Fruit fly (Drosophila melanogaster): ENCODE results near the gene RpS4.

RpS4 gene

dm6 chr3L:13015823-13016465, 25.6 kb upstream of the RpS4 start, which contains the start of gene CG11267 (continued):
- TF ChIP-seq CG4854 (GFP tag; optimal IDR thresholded peaks at IDR 0.05) (peak; percentile 64), gro (GFP tag; optimal IDR thresholded peaks at IDR 0.05) (peak; percentile 67), en (GFP tag; optimal IDR thresholded peaks at IDR 0.05) (peak; percentile 68), az2 (GFP tag; optimal IDR thresholded peaks at IDR 0.05) (peak; percentile 67), vnd (GFP tag; IDR thresholded peaks at IDR 0.05; ENCODE audit: partially characterized antibody) (no peak), ap (GFP tag; IDR thresholded peaks at IDR 0.05) (peak; percentile 91), CG17361 (GFP tag; IDR thresholded peaks at IDR 0.05) (peak; percentile 85), amos (GFP tag; IDR thresholded peaks at IDR 0.05; ENCODE audit: partially characterized antibody) (no peak), HmgD (GFP tag; optimal IDR thresholded peaks at IDR 0.05) (peak; percentile 76), CG18011 (GFP tag; optimal IDR thresholded peaks at IDR 0.05) (peak; percentile 19), klu (GFP tag; IDR thresholded peaks at IDR 0.05) (peak; percentile 81), tna (GFP tag; IDR thresholded peaks at IDR 0.05; ENCODE audit: partially characterized antibody) (0 out of 2 replicates have a peak, but pooled peaks have one; percentile 18), CG12659 (GFP tag; optimal IDR thresholded peaks at IDR 0.05) (peak; percentile 72), pho (GFP tag; optimal IDR thresholded peaks at IDR 0.05) (peak; percentile 59), so (GFP tag; IDR thresholded peaks at IDR 0.05) (peak; percentile 93), kni (GFP tag; optimal IDR thresholded peaks at IDR 0.05) (no peak), CG6791 (GFP tag; IDR thresholded peaks at IDR 0.05; ENCODE audit: partially characterized antibody) (peak; percentile 44; the same call in 1 of the 3 replicates), CG3847 (GFP tag; IDR thresholded peaks at IDR 0.05) (peak; percentile 78), NK7.1 (GFP tag; optimal IDR thresholded peaks at IDR 0.05) (peak; percentile 71), exex (tag; optimal IDR thresholded peaks at IDR 0.05) (peak; percentile 67), CG7271 (tag; optimal IDR thresholded peaks at IDR 0.05) (no peak), oc (tag; optimal IDR thresholded peaks at IDR 0.05) (peak; percentile 54), ab (GFP tag; optimal IDR thresholded peaks at IDR 0.05) (peak; percentile 72), z (GFP tag; IDR thresholded peaks at IDR 0.05) (0 out of 3 replicates have a peak, but pooled peaks have one; percentile 5), Fer1 (GFP tag; optimal IDR thresholded peaks at IDR 0.05) (peak; percentile 88), CG7987 (GFP tag; optimal IDR thresholded peaks at IDR 0.05) (peak; percentile 71), Doc2 (GFP tag; IDR thresholded peaks at IDR 0.05) (no peak), crol (GFP tag; IDR thresholded peaks at IDR 0.05) (0 out of 2 replicates have a peak, but pooled peaks have one; percentile 14), CG32532 (GFP tag; IDR thresholded peaks at IDR 0.05) (peak; percentile 95), Gsc (GFP tag; IDR thresholded peaks at IDR 0.05) (no peak), CG11560 (tag; IDR thresholded peaks at IDR 0.05) (no peak; the same call in 2 of the 3 replicates), CG11456 (GFP tag; IDR thresholded peaks at IDR 0.05) (peak; percentile 92), CG12391 (tag; optimal IDR thresholded peaks at IDR 0.05) (peak; percentile 74), gcm (GFP tag; optimal IDR thresholded peaks at IDR 0.05) (peak; percentile 73), Nf-YA (GFP tag; IDR thresholded peaks at IDR 0.05) (peak; percentile 90), jumu (GFP tag; optimal IDR thresholded peaks at IDR 0.05) (peak; percentile 79), Dref (GFP tag; IDR thresholded peaks at IDR 0.05) (peak; percentile 50), H2.0 (GFP tag; IDR thresholded peaks at IDR 0.05) (peak; percentile 90), CG3995 (GFP tag; optimal IDR thresholded peaks at IDR 0.05) (peak; percentile 42), B-H2 (GFP tag; optimal IDR thresholded peaks at IDR 0.05) (peak; percentile 39), CG30431 (GFP tag; optimal IDR thresholded peaks at IDR 0.05) (peak; percentile 59), disco-r (GFP tag; optimal IDR thresholded peaks at IDR 0.05) (peak; percentile 27), CG4617 (GFP tag; optimal IDR thresholded peaks at IDR 0.05; ENCODE audit: borderline replicate concordance) (peak; percentile 31), CG10321 (GFP tag; IDR thresholded peaks at IDR 0.05) (peak; percentile 70), gt (GFP tag; IDR thresholded peaks at IDR 0.05) (peak; percentile 46; the same call in 1 of the 2 replicates), CG2202 (tag; optimal IDR thresholded peaks at IDR 0.05) (peak; percentile 47), CG8089 (GFP tag; optimal IDR thresholded peaks at IDR 0.05) (peak; percentile 65), CG32772 (GFP tag; IDR thresholded peaks at IDR 0.05) (peak; percentile 90), chinmo (GFP tag; IDR thresholded peaks at IDR 0.05; ENCODE audit: partially characterized antibody) (no peak), Awh (GFP tag; IDR thresholded peaks at IDR 0.05) (peak; percentile 87)
